Worm (Caenorhabditis elegans) whole organism, L1 larva: ENCODE results near the gene srh-129.

Experiments
- C04F5.9 ChIP-seq: sonication (generic microtip); optimal IDR thresholded peaks from 2 replicates; lab custom pipeline; 2016; ENCODE audit warnings: missing genetic modification characterization, missing compliant biosample characterization
- C34B4.2 ChIP-seq: sonication (generic microtip); optimal IDR thresholded peaks from 2 replicates; lab custom pipeline; 2017; ENCODE audit warnings: mild to moderate bottlenecking, missing genetic modification characterization, missing compliant biosample characterization
- ama-1 ChIP-seq: fragments of 150-350 bp; optimal IDR thresholded peaks from 2 replicates; lab custom pipeline; 2014
- blmp-1 ChIP-seq: fragments of 150-350 bp; optimal IDR thresholded peaks from 2 replicates; lab custom pipeline; 2014; ENCODE audit warnings: missing biosample characterization, missing genetic modification characterization
- ceh-82 ChIP-seq, 3 experiments: fragments of 150-350 bp in 1 of 3; sonication (generic microtip) in 2 of 3; optimal IDR thresholded peaks; 2 replicates each; lab custom pipeline; 2014 to 2017; ENCODE audit warnings: missing biosample characterization in 3 of 3, missing genetic modification characterization in 3 of 3
- ceh-90 ChIP-seq: sonication (generic microtip); optimal IDR thresholded peaks from 2 replicates; lab custom pipeline; 2016; ENCODE audit warnings: missing genetic modification characterization, missing compliant biosample characterization
- efl-1 ChIP-seq, 4 experiments: fragments of 150-350 bp; optimal IDR thresholded peaks in 3 of 4; peaks in 1 of 4; 1 replicate in 1 of 4; 2 replicates in 3 of 4; lab custom pipeline; 2014; ENCODE audit warnings: missing biosample characterization in 2 of 4, missing genetic modification characterization in 2 of 4, missing genetic modification reagents in 2 of 4
- efl-3 ChIP-seq: fragments of 200-800 bp; sonication (Bioruptor generic); optimal IDR thresholded peaks from 2 replicates; lab custom pipeline; 2018; ENCODE audit warnings: mild to moderate bottlenecking, missing genetic modification characterization, missing compliant biosample characterization
- elt-2 ChIP-seq: sonication (generic microtip); optimal IDR thresholded peaks from 2 replicates; lab custom pipeline; 2016; ENCODE audit warnings: missing genetic modification characterization, mild to moderate bottlenecking, inconsistent platforms, missing compliant biosample characterization, missing genetic modification reagents
- elt-3 ChIP-seq, 6 experiments: fragments of 150-350 bp in 1 of 6; sonication (generic microtip); optimal IDR thresholded peaks; 2 replicates each; lab custom pipeline; 2017 to 2018; ENCODE audit warnings: missing biosample characterization in 6 of 6, missing genetic modification characterization in 6 of 6, inconsistent platforms in 1 of 6
- fkh-10 ChIP-seq: sonication (generic microtip); optimal IDR thresholded peaks from 2 replicates; lab custom pipeline; 2017; ENCODE audit warnings: missing biosample characterization, missing genetic modification reagents, missing genetic modification characterization
- fkh-4 ChIP-seq: sonication (generic microtip); optimal IDR thresholded peaks from 2 replicates; lab custom pipeline; 2016; ENCODE audit warnings: missing compliant biosample characterization, missing genetic modification characterization, borderline replicate concordance
- fkh-8 ChIP-seq: sonication (generic microtip); optimal IDR thresholded peaks from 2 replicates; lab custom pipeline; 2016; ENCODE audit warnings: mild to moderate bottlenecking, missing genetic modification characterization, missing compliant biosample characterization
- fos-1 ChIP-seq: fragments of 150-350 bp; optimal IDR thresholded peaks from 2 replicates; lab custom pipeline; 2014; ENCODE audit warnings: missing biosample characterization, missing genetic modification characterization
- hlh-17 ChIP-seq: fragments of 200-800 bp; sonication (Bioruptor generic); optimal IDR thresholded peaks from 2 replicates; lab custom pipeline; 2018; ENCODE audit warnings: missing genetic modification characterization, mild to moderate bottlenecking, missing compliant biosample characterization, moderate library complexity, borderline replicate concordance
- hlh-4 ChIP-seq: sonication (generic microtip); optimal IDR thresholded peaks from 2 replicates; lab custom pipeline; 2016; ENCODE audit warnings: mild to moderate bottlenecking, missing genetic modification characterization, missing compliant biosample characterization
- hpl-2 ChIP-seq: fragments of 150-350 bp; optimal IDR thresholded peaks from 2 replicates; lab custom pipeline; 2014; ENCODE audit warnings: missing biosample characterization, missing genetic modification reagents, missing genetic modification characterization
- isw-1 ChIP-seq: fragments of 200-800 bp; sonication (Bioruptor generic); IDR thresholded peaks from 2 replicates; pipeline ENCODE4 v1.3.6; 2022; ENCODE audit warnings: missing genetic modification characterization, missing compliant biosample characterization
- jun-1 ChIP-seq: fragments of 150-350 bp; optimal IDR thresholded peaks from 2 replicates; lab custom pipeline; 2014; ENCODE audit warnings: missing biosample characterization, missing genetic modification reagents, missing genetic modification characterization
- lin-13 ChIP-seq: fragments of 150-350 bp; optimal IDR thresholded peaks from 2 replicates; lab custom pipeline; 2014; ENCODE audit warnings: missing biosample characterization, missing genetic modification reagents, missing genetic modification characterization
- lin-14 ChIP-seq: fragments of 200-800 bp; sonication (Bioruptor generic); optimal IDR thresholded peaks from 2 replicates; lab custom pipeline; 2018; ENCODE audit warnings: mild to moderate bottlenecking, missing genetic modification characterization, moderate library complexity, missing compliant biosample characterization
- lin-15B ChIP-seq: fragments of 150-350 bp; sonication (generic microtip); optimal IDR thresholded peaks from 3 replicates; lab custom pipeline; 2014; ENCODE audit warnings: missing biosample characterization, missing genetic modification characterization
- lin-35 ChIP-seq, 2 experiments: fragments of 150-350 bp; optimal IDR thresholded peaks; 2 replicates each; lab custom pipeline; 2014; ENCODE audit warnings: missing biosample characterization in 2 of 2, missing genetic modification characterization in 2 of 2, missing genetic modification reagents in 2 of 2
- lin-39 ChIP-seq: fragments of 150-350 bp; optimal IDR thresholded peaks from 2 replicates; lab custom pipeline; 2014; ENCODE audit warnings: missing biosample characterization, missing genetic modification reagents, missing genetic modification characterization
- mef-2 ChIP-seq: fragments of 150-350 bp; optimal IDR thresholded peaks from 2 replicates; lab custom pipeline; 2014; ENCODE audit warnings: missing biosample characterization, missing genetic modification characterization
- nhr-20 ChIP-seq: sonication (generic microtip); optimal IDR thresholded peaks from 2 replicates; lab custom pipeline; 2016; ENCODE audit warnings: mild to moderate bottlenecking, missing genetic modification characterization, missing compliant biosample characterization
- nhr-47 ChIP-seq: sonication (generic microtip); optimal IDR thresholded peaks from 2 replicates; lab custom pipeline; 2016; ENCODE audit warnings: mild to moderate bottlenecking, missing genetic modification characterization, moderate library complexity, missing compliant biosample characterization
- nhr-84 ChIP-seq: sonication (generic microtip); optimal IDR thresholded peaks from 2 replicates; lab custom pipeline; 2017; ENCODE audit warnings: missing biosample characterization, missing genetic modification characterization
- nhr-85 ChIP-seq: sonication (generic microtip); peaks from one replicate; lab custom pipeline; 2016; ENCODE audit warnings: missing genetic modification characterization, inconsistent platforms, missing compliant biosample characterization
- swsn-7 ChIP-seq: sonication (generic microtip); optimal IDR thresholded peaks from 2 replicates; lab custom pipeline; 2016; ENCODE audit warnings: missing genetic modification characterization, missing compliant biosample characterization
- tbx-2 ChIP-seq: sonication (generic microtip); optimal IDR thresholded peaks from 2 replicates; lab custom pipeline; 2016; ENCODE audit warnings: missing genetic modification characterization, missing compliant biosample characterization
- unc-62 ChIP-seq: fragments of 150-350 bp; optimal IDR thresholded peaks from 2 replicates; lab custom pipeline; 2014; ENCODE audit warnings: missing biosample characterization, missing genetic modification reagents, missing genetic modification characterization
- unc-86 ChIP-seq: sonication (generic microtip); optimal IDR thresholded peaks from 2 replicates; lab custom pipeline; 2016; ENCODE audit warnings: missing genetic modification characterization, missing compliant biosample characterization
- vab-15 ChIP-seq: sonication (generic microtip); optimal IDR thresholded peaks from 2 replicates; lab custom pipeline; 2017; ENCODE audit warnings: missing genotype, mild to moderate bottlenecking, missing genetic modification characterization, missing compliant biosample characterization
- xbp-1 ChIP-seq: sonication (generic microtip); optimal IDR thresholded peaks from 2 replicates; lab custom pipeline; 2016; ENCODE audit warnings: missing genetic modification characterization, missing compliant biosample characterization

Gene srh-129

ce11 chrV:5110684-5111083 is 33.0 kb downstream of the srh-129 start, which contains the start of gene ugt-63:
Gene ugt-63, minus strand, starts transcription at chrV:5110772.
- TF ChIP-seq C04F5.9 (no peak), jun-1 (tag; lab: Kevin White, UChicago) (no peak), elt-2 (tag; lab: Kevin White, UChicago) (no peak), hpl-2 (GFP tag; lab: Kevin White, UChicago) (no peak), ceh-82 (tag; optimal IDR thresholded peaks at IDR 0.05; lab: Kevin White, UChicago) (no peak), ceh-90 (tag; lab: Kevin White, UChicago) (no peak), hlh-4 (tag; lab: Kevin White, UChicago) (no peak), lin-14 (GFP tag; lab: Kevin White, UChicago) (no peak), ama-1 (no peak), xbp-1 (tag; lab: Kevin White, UChicago) (no peak), efl-1 (optimal IDR thresholded peaks at IDR 0.05; lab: Kevin White, UChicago) (no peak), efl-1 (GFP tag; optimal IDR thresholded peaks at IDR 0.05 in 1 of 2; lab: Kevin White, UChicago) (peak in 1 of 2 experiments; percentile 29), hlh-17 (GFP tag; lab: Kevin White, UChicago) (no peak), unc-62 (GFP tag; lab: Kevin White, UChicago) (no peak), nhr-85 (peak; percentile 51), unc-86 (tag; lab: Kevin White, UChicago) (no peak), lin-35 (GFP tag; optimal IDR thresholded peaks at IDR 0.05; lab: Kevin White, UChicago) (no peak), nhr-47 (tag; lab: Kevin White, UChicago) (no peak), fos-1 (tag; lab: Kevin White, UChicago) (no peak), swsn-7 (tag; lab: Kevin White, UChicago) (no peak), nhr-20 (tag; lab: Kevin White, UChicago) (peak; percentile 55)
- TF ChIP-seq, all 84 proteins: peak for 3

- TF ChIP-seq fkh-8 (tag; lab: Kevin White, UChicago) (peak; percentile 28), lin-13 (GFP tag; lab: Kevin White, UChicago) (no peak)
Observed at ce11 chrV:5107816-5108215, 35.9 kb downstream of the srh-129 start, which contains the start of gene srab-3. Gene srab-3, minus strand, starts transcription at chrV:5107916.

DNA sequence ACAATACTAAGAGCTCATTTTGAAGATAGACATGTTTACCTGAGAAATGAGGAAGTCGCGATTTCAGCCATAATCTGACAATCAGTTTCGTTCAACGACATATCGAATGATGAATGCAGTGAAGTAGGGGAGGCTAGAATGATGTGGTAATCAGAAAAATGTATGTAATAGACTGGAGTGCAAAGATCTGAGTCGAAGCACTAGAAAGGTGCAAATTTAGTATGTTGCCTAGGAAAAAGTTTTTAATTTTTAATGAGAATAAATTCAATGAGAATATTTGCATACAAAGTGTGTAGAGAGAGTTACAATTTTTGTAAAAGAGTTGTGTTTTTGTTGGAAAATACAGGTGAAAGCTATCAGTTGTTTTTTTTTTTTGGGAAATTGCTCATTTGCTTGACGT is 38.8 kb downstream of the srh-129 start, which contains the start of gene srab-2:
srab-2 (minus strand) TSS at position 101 of the 400 bp plus-strand sequence.
- TF ChIP-seq C34B4.2, result no peak
- no peak for TF ChIP-seq lin-35 (GFP tag; optimal IDR thresholded peaks at IDR 0.05; lab: Kevin White, UChicago)
- no peak for TF ChIP-seq mef-2 (tag; lab: Kevin White, UChicago)
- TF ChIP-seq elt-3 (tag; optimal IDR thresholded peaks at IDR 0.05; lab: Kevin White, UChicago), result no peak
- no peak for TF ChIP-seq efl-1 (optimal IDR thresholded peaks at IDR 0.05; lab: Kevin White, UChicago)
- no peak for TF ChIP-seq efl-1 (GFP tag; optimal IDR thresholded peaks at IDR 0.05 in 1 of 2; lab: Kevin White, UChicago)
- no peak for TF ChIP-seq lin-39
- TF ChIP-seq nhr-85, result no peak
- TF ChIP-seq, all 84 proteins: peak for 0

ce11 chrV:5102017-5102416 is 41.7 kb downstream of the srh-129 start, which contains the start of gene srab-1:
Gene srab-1, minus strand, starts transcription at chrV:5102117.
- TF ChIP-seq tbx-2 (tag; lab: Kevin White, UChicago) (no peak), jun-1 (tag; lab: Kevin White, UChicago) (no peak), efl-3 (GFP tag; lab: Kevin White, UChicago) (no peak), fkh-4 (no peak), blmp-1 (no peak), fkh-10 (GFP tag; lab: Kevin White, UChicago) (no peak), isw-1 (GFP tag; lab: Robert Waterston, UW) (no peak), vab-15 (tag; lab: Kevin White, UChicago) (no peak), lin-15B (tag; lab: Kevin White, UChicago) (no peak), lin-13 (GFP tag; lab: Kevin White, UChicago) (no peak), nhr-84 (no peak)
